Worm (Caenorhabditis elegans): Measurements from ENCODE around the gene dap-3.

Gene dap-3

ce11 chrII:10553377-10554045 is 27.4 kb upstream of the dap-3 start (continued):
- TF ChIP-seq egrh-3 (GFP tag; IDR thresholded peaks at IDR 0.05) (no peak), snpc-3.4 (tag; optimal IDR thresholded peaks at IDR 0.05) (no peak), F39B2.1 (GFP tag; IDR thresholded peaks at IDR 0.05) (0 out of 2 replicates have a peak, but pooled peaks have one; percentile 40), ztf-26 (tag; optimal IDR thresholded peaks at IDR 0.05) (peak; percentile 48), gei-17 (GFP tag; optimal IDR thresholded peaks at IDR 0.05) (no peak), hlh-12 (tag; optimal IDR thresholded peaks at IDR 0.05) (no peak), ets-4 (GFP tag; optimal IDR thresholded peaks at IDR 0.05) (no peak), ztf-3 (GFP tag; optimal IDR thresholded peaks at IDR 0.05) (no peak), let-526 (GFP tag; IDR thresholded peaks at IDR 0.05) (no peak), ztf-6 (GFP tag; IDR thresholded peaks at IDR 0.05) (no peak), lin-40 (tag; optimal IDR thresholded peaks at IDR 0.05) (no peak), mes-4 (tag; optimal IDR thresholded peaks at IDR 0.05) (no peak), repo-1 (tag; optimal IDR thresholded peaks at IDR 0.05) (peak; percentile 49), attf-5 (GFP tag; optimal IDR thresholded peaks at IDR 0.05) (no peak), F10E7.11 (tag; optimal IDR thresholded peaks at IDR 0.05) (no peak), ama-1 (optimal IDR thresholded peaks at IDR 0.05) (peak; percentile 46), ama-1 (GFP tag; optimal IDR thresholded peaks at IDR 0.05) (no peak), nhr-120 (GFP tag; IDR thresholded peaks at IDR 0.05) (no peak), T07F8.4 (tag; optimal IDR thresholded peaks at IDR 0.05) (no peak), ceh-79 (tag; optimal IDR thresholded peaks at IDR 0.05) (no peak), dpff-1 (tag; optimal IDR thresholded peaks at IDR 0.05) (no peak), mel-28 (tag; optimal IDR thresholded peaks at IDR 0.05; ENCODE audit: borderline replicate concordance) (no peak), akir-1 (GFP tag; optimal IDR thresholded peaks at IDR 0.05) (no peak), atf-7 (tag; optimal IDR thresholded peaks at IDR 0.05) (peak; percentile 65), chd-7 (tag; optimal IDR thresholded peaks at IDR 0.05) (peak; percentile 5), lin-54 (GFP tag; optimal IDR thresholded peaks at IDR 0.05) (no peak), F33H1.4 (GFP tag; IDR thresholded peaks at IDR 0.05) (no peak), fkh-3 (tag; optimal IDR thresholded peaks at IDR 0.05) (peak; percentile 3), die-1 (tag; optimal IDR thresholded peaks at IDR 0.05) (no peak), mcd-1 (GFP tag; IDR thresholded peaks at IDR 0.05) (peak; percentile 20; the same call in 1 of the 2 replicates), tlf-1 (GFP tag; optimal IDR thresholded peaks at IDR 0.05) (no peak)

ce11 chrII:10554046-10554399 is 26.9 kb upstream of the dap-3 start:
- no peak for TF ChIP-seq ceh-100 (GFP tag; IDR thresholded peaks at IDR 0.05)
- TF ChIP-seq dpff-1 (tag; optimal IDR thresholded peaks at IDR 0.05): no peak
- no peak for TF ChIP-seq ceh-27 (GFP tag; optimal IDR thresholded peaks at IDR 0.05)
- TF ChIP-seq lin-26 (GFP tag; IDR thresholded peaks at IDR 0.05): no peak
- no peak for TF ChIP-seq athp-1 (tag; optimal IDR thresholded peaks at IDR 0.05)
- TF ChIP-seq B0019.2 (GFP tag; conservative IDR thresholded peaks at IDR 0.05): no peak
- no peak for TF ChIP-seq him-1 (tag; optimal IDR thresholded peaks at IDR 0.05)
- peak; percentile 34 for TF ChIP-seq chd-7 (tag; optimal IDR thresholded peaks at IDR 0.05)
- TF ChIP-seq egl-44 (GFP tag; IDR thresholded peaks at IDR 0.05): no peak
- peak; percentile 68; the same call in 1 of the 2 replicates for TF ChIP-seq madf-3 (GFP tag; IDR thresholded peaks at IDR 0.05)
- no peak for TF ChIP-seq hlh-12 (tag; optimal IDR thresholded peaks at IDR 0.05)
- TF ChIP-seq atf-7 (tag; optimal IDR thresholded peaks at IDR 0.05): peak; percentile 57
- no peak for TF ChIP-seq zim-3 (tag; optimal IDR thresholded peaks at IDR 0.05)
- TF ChIP-seq aptf-3 (GFP tag; IDR thresholded peaks at IDR 0.05): no peak
- no peak for TF ChIP-seq ztf-3 (GFP tag; optimal IDR thresholded peaks at IDR 0.05)
- TF ChIP-seq nfyb-1 (GFP tag; IDR thresholded peaks at IDR 0.05): 0 out of 2 replicates have a peak, but pooled peaks have one; percentile 15
- no peak for TF ChIP-seq nhr-120 (GFP tag; IDR thresholded peaks at IDR 0.05)
- TF ChIP-seq tbp1 (GFP tag; optimal IDR thresholded peaks at IDR 0.05): no peak
- no peak for TF ChIP-seq rec-8 (tag; optimal IDR thresholded peaks at IDR 0.05)
- TF ChIP-seq lsl-1 (GFP tag; optimal IDR thresholded peaks at IDR 0.05): no peak
- TF ChIP-seq zfh-2 (GFP tag; conservative IDR thresholded peaks at IDR 0.05): no peak
- TF ChIP-seq let-526 (GFP tag; IDR thresholded peaks at IDR 0.05): no peak
- TF ChIP-seq efl-1 (GFP tag; optimal IDR thresholded peaks at IDR 0.05): no peak
- TF ChIP-seq nhr-90 (tag; optimal IDR thresholded peaks at IDR 0.05): no peak
- no peak for TF ChIP-seq Y79H2A.3 (GFP tag; conservative IDR thresholded peaks at IDR 0.05)
- no peak for TF ChIP-seq F39B2.1 (GFP tag; IDR thresholded peaks at IDR 0.05)
